Fruit fly (Drosophila melanogaster): ENCODE results near the gene REPTOR-BP.

The REPTOR-BP gene

dm6 chr2L:10278658-10279057 lies 14.7 kb downstream of the REPTOR-BP start, which contains the start of gene Utx (continued):
- peak; percentile 23; the same call in 1 of the 3 replicates for TF ChIP-seq Dbx (GFP tag; IDR thresholded peaks at IDR 0.05)
- peak; percentile 50 for TF ChIP-seq Ets97D (GFP tag; optimal IDR thresholded peaks at IDR 0.05)
- no peak for TF ChIP-seq CG3407 (GFP tag; optimal IDR thresholded peaks at IDR 0.05)
- TF ChIP-seq org-1 (GFP tag; optimal IDR thresholded peaks at IDR 0.05), result no peak
- TF ChIP-seq CG1529 (GFP tag; optimal IDR thresholded peaks at IDR 0.05), result no peak
- no peak for TF ChIP-seq zfh1 (GFP tag; IDR thresholded peaks at IDR 0.05)
- TF ChIP-seq B-H1 (GFP tag; IDR thresholded peaks at IDR 0.05), result no peak
- peak; percentile 91 for TF ChIP-seq amos (GFP tag; IDR thresholded peaks at IDR 0.05; ENCODE audit: partially characterized antibody)
- TF ChIP-seq CG12299 (tag; optimal IDR thresholded peaks at IDR 0.05), result no peak
- TF ChIP-seq Xbp1 (GFP tag; optimal IDR thresholded peaks at IDR 0.05), result peak; percentile 41
- no peak for TF ChIP-seq Mrtf (GFP tag; IDR thresholded peaks at IDR 0.05)
- TF ChIP-seq Myb (GFP tag; optimal IDR thresholded peaks at IDR 0.05), result peak; percentile 71
- peak; percentile 87 for TF ChIP-seq row (GFP tag; IDR thresholded peaks at IDR 0.05)
- no peak for TF ChIP-seq pnt (GFP tag; optimal IDR thresholded peaks at IDR 0.05)
- peak; percentile 81 for TF ChIP-seq CG1024 (GFP tag; IDR thresholded peaks at IDR 0.05)
- no peak for TF ChIP-seq gsb-n (tag; optimal IDR thresholded peaks at IDR 0.05)
- TF ChIP-seq Dll (GFP tag; IDR thresholded peaks at IDR 0.05; ENCODE audit: partially characterized antibody), result peak; percentile 74
- no peak for TF ChIP-seq Ada2b (GFP tag; IDR thresholded peaks at IDR 0.05)
- TF ChIP-seq pzg (GFP tag; optimal IDR thresholded peaks at IDR 0.05), result peak; percentile 77
- TF ChIP-seq gt (GFP tag; IDR thresholded peaks at IDR 0.05), result no peak
- peak; percentile 88 for TF ChIP-seq inv (GFP tag; IDR thresholded peaks at IDR 0.05; ENCODE audit: partially characterized antibody)
- peak; percentile 80 for TF ChIP-seq CG17802 (tag; optimal IDR thresholded peaks at IDR 0.05)
- TF ChIP-seq Rfx (GFP tag; IDR thresholded peaks at IDR 0.05), result peak; percentile 39; the same call in 1 of the 2 replicates
- no peak for TF ChIP-seq HLH3B (GFP tag; IDR thresholded peaks at IDR 0.05)
- TF ChIP-seq pfk (GFP tag; optimal IDR thresholded peaks at IDR 0.05), result peak; percentile 93
- TF ChIP-seq MESR4 (GFP tag; optimal IDR thresholded peaks at IDR 0.05), result peak; percentile 31
- TF ChIP-seq ato (GFP tag; IDR thresholded peaks at IDR 0.05; ENCODE audit: partially characterized antibody), result peak; percentile 62
- TF ChIP-seq HLH54F (GFP tag; optimal IDR thresholded peaks at IDR 0.05), result no peak
- TF ChIP-seq Doc3 (GFP tag; IDR thresholded peaks at IDR 0.05; ENCODE audit: partially characterized antibody), result peak; percentile 79
- TF ChIP-seq CG12659 (GFP tag; optimal IDR thresholded peaks at IDR 0.05), result peak; percentile 45
- no peak for TF ChIP-seq yki (optimal IDR thresholded peaks at IDR 0.05)
- no peak for TF ChIP-seq pros (GFP tag; optimal IDR thresholded peaks at IDR 0.05)
- TF ChIP-seq gcm (GFP tag; optimal IDR thresholded peaks at IDR 0.05), result no peak
- no peak for TF ChIP-seq Tbp (GFP tag; optimal IDR thresholded peaks at IDR 0.05)
- TF ChIP-seq Scr (GFP tag; IDR thresholded peaks at IDR 0.05; ENCODE audit: partially characterized antibody), result peak; percentile 80
- TF ChIP-seq zfh2 (GFP tag; optimal IDR thresholded peaks at IDR 0.05), result no peak
- peak; percentile 33; the same call in 1 of the 2 replicates for TF ChIP-seq MBD-R2 (GFP tag; IDR thresholded peaks at IDR 0.05)
- TF ChIP-seq CG7357 (GFP tag; IDR thresholded peaks at IDR 0.05), result peak; percentile 89
- TF ChIP-seq HLH4C (GFP tag; IDR thresholded peaks at IDR 0.05; ENCODE audit: partially characterized antibody), result peak; percentile 78
- TF ChIP-seq toy (GFP tag; IDR thresholded peaks at IDR 0.05), result no peak
- TF ChIP-seq CG42726 (GFP tag; IDR thresholded peaks at IDR 0.05; ENCODE audit: partially characterized antibody), result peak; percentile 91
- TF ChIP-seq hkb (optimal IDR thresholded peaks at IDR 0.05), result no peak
- 0 out of 2 replicates have a peak, but pooled peaks have one; percentile 18 for TF ChIP-seq hkb (GFP tag; IDR thresholded peaks at IDR 0.05)
- peak; percentile 61 for TF ChIP-seq gro (GFP tag; optimal IDR thresholded peaks at IDR 0.05)
- no peak for TF ChIP-seq peb (GFP tag; IDR thresholded peaks at IDR 0.05)
- TF ChIP-seq odd (GFP tag; optimal IDR thresholded peaks at IDR 0.05), result no peak
- TF ChIP-seq CG14710 (tag; optimal IDR thresholded peaks at IDR 0.05), result peak; percentile 56
- TF ChIP-seq CG8281 (tag; optimal IDR thresholded peaks at IDR 0.05), result no peak
- peak; percentile 76 for TF ChIP-seq vnd (GFP tag; IDR thresholded peaks at IDR 0.05; ENCODE audit: partially characterized antibody)
- no peak for TF ChIP-seq CG15269 (tag; optimal IDR thresholded peaks at IDR 0.05)
- no peak for TF ChIP-seq CG8388 (GFP tag; optimal IDR thresholded peaks at IDR 0.05)
